Worm (Caenorhabditis elegans) whole organism, L4 larva: ENCODE data around the gene F18E3.13.

Source experiments
- aly-2 ChIP-seq: sonication (generic microtip); optimal IDR thresholded peaks from 2 replicates; lab custom pipeline; 2018; ENCODE audit warnings: missing biosample characterization, missing genetic modification characterization
- ces-1 ChIP-seq: fragments of 150-350 bp; sonication (generic microtip); optimal IDR thresholded peaks from 4 replicates; lab custom pipeline; 2014; ENCODE audit warnings: missing biosample characterization, missing genetic modification reagents, missing genetic modification characterization
- daf-12 ChIP-seq: fragments of 150-350 bp; optimal IDR thresholded peaks from 2 replicates; lab custom pipeline; 2014; ENCODE audit warnings: missing biosample characterization, missing genetic modification reagents, missing genetic modification characterization
- egl-27 ChIP-seq: sonication (generic microtip); optimal IDR thresholded peaks from 3 replicates; lab custom pipeline; 2017; ENCODE audit warnings: missing biosample characterization, missing genetic modification reagents, missing genetic modification characterization
- jun-1 ChIP-seq: fragments of 150-350 bp; optimal IDR thresholded peaks from 2 replicates; lab custom pipeline; 2014; ENCODE audit warnings: missing biosample characterization, missing genetic modification reagents, missing genetic modification characterization
- madf-9 ChIP-seq: fragments of 200-800 bp; sonication (Bioruptor generic); conservative IDR thresholded peaks from 2 replicates; pipeline ENCODE4 v1.3.6; 2022; ENCODE audit warnings: missing genetic modification reagents, missing genetic modification characterization, missing compliant biosample characterization
- nhr-28 ChIP-seq: fragments of 150-350 bp; optimal IDR thresholded peaks from 2 replicates; lab custom pipeline; 2014; ENCODE audit warnings: missing biosample characterization, missing genetic modification characterization
- nhr-77 ChIP-seq: fragments of 150-350 bp; optimal IDR thresholded peaks from 2 replicates; lab custom pipeline; 2014; ENCODE audit warnings: missing biosample characterization, missing genetic modification characterization
- ztf-11 ChIP-seq: fragments of 150-350 bp; optimal IDR thresholded peaks from 2 replicates; lab custom pipeline; 2014; ENCODE audit warnings: missing biosample characterization, missing genetic modification characterization

DNA sequence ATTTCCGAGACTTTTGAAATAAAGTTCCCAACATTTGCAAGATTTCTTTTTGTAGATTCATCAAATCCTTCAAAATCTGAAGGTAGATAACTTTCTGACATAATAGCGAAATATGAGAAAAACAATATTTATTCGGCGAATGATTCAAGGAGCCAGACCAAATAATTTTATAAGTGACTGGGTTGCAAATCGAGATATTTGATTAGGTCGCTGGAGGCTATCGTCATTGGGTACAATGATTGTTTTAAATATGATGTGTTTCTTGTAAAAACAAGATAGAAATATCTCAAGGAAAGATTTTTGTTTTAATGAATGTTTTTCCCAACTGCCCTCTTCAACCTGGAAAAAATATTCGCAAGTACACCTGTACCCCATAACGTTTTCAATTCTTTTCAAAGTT is 12.9 kb downstream of the F18E3.13 start, which contains the start of gene srw-69:
- TF ChIP-seq egl-27 (no peak), madf-9 (no peak), nhr-28 (no peak), nhr-77 (tag; lab: Kevin White, UChicago) (no peak), ces-1 (no peak), ztf-11 (no peak), aly-2 (no peak), jun-1 (tag; lab: Kevin White, UChicago) (no peak), daf-12 (tag; lab: Kevin White, UChicago) (no peak)
